Worm (Caenorhabditis elegans): ENCODE data around the gene lys-6.

ce11 chrIV:11599717-11600116, 28.0 kb downstream of the lys-6 start:
- no peak for TF ChIP-seq ama-1 (optimal IDR thresholded peaks at IDR 0.05)
- TF ChIP-seq B0310.2 (tag; optimal IDR thresholded peaks at IDR 0.05) = no peak
- no peak for TF ChIP-seq hmg-4 (GFP tag; optimal IDR thresholded peaks at IDR 0.05)
- TF ChIP-seq tbx-37 (GFP tag; conservative IDR thresholded peaks at IDR 0.05) = no peak
- TF ChIP-seq aly-1 (tag; optimal IDR thresholded peaks at IDR 0.05) = no peak
- no peak for TF ChIP-seq flt-1 (GFP tag; IDR thresholded peaks at IDR 0.05)
- no peak for TF ChIP-seq scrt-1 (GFP tag; IDR thresholded peaks at IDR 0.05)
- no peak for TF ChIP-seq F13C5.2 (tag; optimal IDR thresholded peaks at IDR 0.05)
- no peak for TF ChIP-seq ets-7 (tag; optimal IDR thresholded peaks at IDR 0.05)
- no peak for TF ChIP-seq ceh-13 (GFP tag; optimal IDR thresholded peaks at IDR 0.05)
- no peak for TF ChIP-seq ceh-36 (tag; optimal IDR thresholded peaks at IDR 0.05)
- no peak for TF ChIP-seq hmbx-1 (tag; optimal IDR thresholded peaks at IDR 0.05)
- no peak for TF ChIP-seq hnd-1 (tag; optimal IDR thresholded peaks at IDR 0.05)
